Fruit fly (Drosophila melanogaster) whole organism, embryonic: ENCODE data around the gene AP-2mu.
A peak's percentile ranks its signal among the peaks of the same experiment; 100 is the strongest.

ENCODE experiments used
- Blimp-1 ChIP-seq: fragments of 200-800 bp; sonication (Bioruptor generic); optimal IDR thresholded peaks from 3 replicates; lab custom pipeline; 2018; ENCODE audit warnings: missing biosample characterization, missing genetic modification characterization, mild to moderate bottlenecking, moderate library complexity, missing genetic modification reagents
- CG10147 ChIP-seq: fragments of 200-800 bp; sonication (Bioruptor generic); optimal IDR thresholded peaks from 2 replicates; lab custom pipeline; 2019; ENCODE audit warnings: missing biosample characterization, mild to moderate bottlenecking, missing genetic modification characterization, moderate library complexity
- CG10366 ChIP-seq: fragments of 200-800 bp; sonication (Bioruptor generic); IDR thresholded peaks from 2 replicates; pipeline ENCODE4 v1.3.6; 2022; ENCODE audit warnings: missing biosample characterization, missing genetic modification characterization
- CG10959 ChIP-seq: fragments of 200-800 bp; sonication (Bioruptor generic); IDR thresholded peaks from 2 replicates; pipeline ENCODE4 v1.3.6; 2022; ENCODE audit warnings: missing biosample characterization, missing genetic modification characterization
- CG11695 ChIP-seq: fragments of 200-800 bp; sonication (Bioruptor generic); IDR thresholded peaks from 3 replicates; pipeline ENCODE4 v1.3.6; 2022; ENCODE audit warnings: missing biosample characterization, missing genetic modification characterization
- CG1233 ChIP-seq: fragments of 200-800 bp; sonication (Bioruptor generic); optimal IDR thresholded peaks from 4 replicates; lab custom pipeline; 2018; ENCODE audit warnings: missing biosample characterization, mild to moderate bottlenecking, missing genetic modification characterization
- CG14441 ChIP-seq: fragments of 200-800 bp; sonication (Bioruptor generic); IDR thresholded peaks from 2 replicates; pipeline ENCODE4 v1.3.6; 2022; ENCODE audit warnings: missing biosample characterization, missing genetic modification characterization
- CG14667 ChIP-seq: fragments of 200-800 bp; sonication (Bioruptor generic); IDR thresholded peaks from 2 replicates; pipeline ENCODE4 v1.3.6; 2022; ENCODE audit warnings: missing biosample characterization, missing genetic modification characterization
- CG14710 ChIP-seq: fragments of 200-800 bp; sonication (Bioruptor generic); optimal IDR thresholded peaks from 3 replicates; lab custom pipeline; 2019; ENCODE audit warnings: missing biosample characterization, mild to moderate bottlenecking, missing genetic modification characterization, moderate library complexity
- CG15514 ChIP-seq: fragments of 200-800 bp; sonication (Bioruptor generic); optimal IDR thresholded peaks from 3 replicates; lab custom pipeline; 2017; ENCODE audit warnings: missing biosample characterization, missing genetic modification characterization, mild to moderate bottlenecking, moderate library complexity, missing genetic modification reagents
- CG18262 ChIP-seq: fragments of 200-800 bp; optimal IDR thresholded peaks from 3 replicates; lab custom pipeline; 2019; ENCODE audit warnings: missing biosample characterization, mild to moderate bottlenecking, missing genetic modification characterization, moderate library complexity
- CG31441 ChIP-seq: fragments of 200-800 bp; sonication (Bioruptor generic); IDR thresholded peaks from 2 replicates; pipeline ENCODE4 v1.3.6; 2022; ENCODE audit warnings: missing biosample characterization, missing genetic modification characterization
- CG3163 ChIP-seq: fragments of 200-800 bp; sonication (Bioruptor generic); optimal IDR thresholded peaks from 3 replicates; lab custom pipeline; 2016; ENCODE audit warnings: missing biosample characterization, missing genetic modification characterization
- CG33557 ChIP-seq: fragments of 200-800 bp; sonication (Bioruptor generic); optimal IDR thresholded peaks from 2 replicates; lab custom pipeline; 2019; ENCODE audit warnings: missing biosample characterization, mild to moderate bottlenecking, missing genetic modification characterization, moderate library complexity
- CG3407 ChIP-seq: fragments of 200-800 bp; sonication (Bioruptor generic); optimal IDR thresholded peaks from 2 replicates; lab custom pipeline; 2018; ENCODE audit warnings: missing biosample characterization, mild to moderate bottlenecking, missing genetic modification characterization
- CG3726 ChIP-seq: fragments of 200-800 bp; sonication (Bioruptor generic); IDR thresholded peaks from 3 replicates; pipeline ENCODE4, ENCODE4 v1.3.6; 2022; ENCODE audit warnings: missing biosample characterization, missing genetic modification characterization
- CG4424 ChIP-seq: fragments of 200-800 bp; sonication (Bioruptor generic); optimal IDR thresholded peaks from 3 replicates; lab custom pipeline; 2016; ENCODE audit warnings: missing biosample characterization, missing genetic modification characterization
- CG5180 ChIP-seq: fragments of 200-800 bp; sonication (Bioruptor generic); optimal IDR thresholded peaks from 3 replicates; lab custom pipeline; 2017; ENCODE audit warnings: missing biosample characterization, missing genetic modification characterization, mild to moderate bottlenecking, moderate library complexity, missing genetic modification reagents
- CG6175 ChIP-seq: fragments of 200-800 bp; sonication (Bioruptor generic); IDR thresholded peaks from 3 replicates; pipeline ENCODE4 v1.3.6; 2022; ENCODE audit warnings: missing biosample characterization, missing genetic modification characterization
- CG6765 ChIP-seq: fragments of 200-800 bp; sonication (Bioruptor generic); optimal IDR thresholded peaks from 3 replicates; lab custom pipeline; 2017; ENCODE audit warnings: missing biosample characterization, mild to moderate bottlenecking, missing genetic modification characterization
- CG7839 ChIP-seq: fragments of 200-800 bp; sonication (Bioruptor generic); optimal IDR thresholded peaks from 3 replicates; lab custom pipeline; 2018; ENCODE audit warnings: missing biosample characterization, mild to moderate bottlenecking, missing genetic modification characterization, moderate library complexity
- CG9817 ChIP-seq: fragments of 200-800 bp; sonication (Bioruptor generic); optimal IDR thresholded peaks from 2 replicates; lab custom pipeline; 2018; ENCODE audit warnings: missing biosample characterization, mild to moderate bottlenecking, missing genetic modification characterization, moderate library complexity
- Dip2 ChIP-seq: fragments of 200-800 bp; sonication (Bioruptor generic); IDR thresholded peaks from 2 replicates; pipeline ENCODE4 v1.3.6; 2022; ENCODE audit warnings: missing biosample characterization, missing genetic modification characterization
- Dip3 ChIP-seq: fragments of 200-800 bp; sonication (Bioruptor generic); optimal IDR thresholded peaks from 3 replicates; lab custom pipeline; 2016; ENCODE audit warnings: missing biosample characterization, missing genetic modification characterization
- Fer2 ChIP-seq: fragments of 200-800 bp; sonication (Bioruptor generic); optimal IDR thresholded peaks from 2 replicates; lab custom pipeline; 2018; ENCODE audit warnings: missing biosample characterization, mild to moderate bottlenecking, missing genetic modification characterization, moderate library complexity
- HHEX ChIP-seq: fragments of 200-800 bp; sonication (Bioruptor generic); optimal IDR thresholded peaks from 3 replicates; lab custom pipeline; 2017; ENCODE audit warnings: missing biosample characterization, mild to moderate bottlenecking, missing genetic modification characterization, missing genetic modification reagents
- Hey ChIP-seq: fragments of 200-800 bp; sonication (Bioruptor generic); optimal IDR thresholded peaks from 3 replicates; lab custom pipeline; 2018; ENCODE audit warnings: missing biosample characterization, mild to moderate bottlenecking, missing genetic modification characterization
- MESR4 ChIP-seq: fragments of 200-800 bp; sonication (Bioruptor generic); optimal IDR thresholded peaks from 2 replicates; lab custom pipeline; 2018; ENCODE audit warnings: missing biosample characterization, mild to moderate bottlenecking, missing genetic modification characterization, moderate library complexity
- Trl ChIP-seq, 3 experiments: fragments of >200 bp in 2 of 3; fragments of 200-800 bp in 1 of 3; sonication (Bioruptor generic) in 1 of 3; optimal IDR thresholded peaks; 2 replicates in 1 of 3; 3 replicates in 2 of 3; lab custom pipeline; 2016 to 2017; ENCODE audit warnings: missing biosample characterization in 1 of 3, missing genetic modification characterization in 1 of 3
- Xbp1 ChIP-seq: fragments of 200-800 bp; sonication (Bioruptor generic); optimal IDR thresholded peaks from 3 replicates; lab custom pipeline; 2016; ENCODE audit warnings: missing biosample characterization, mild to moderate bottlenecking, missing genetic modification characterization
- ac ChIP-seq: fragments of 200-800 bp; sonication (Bioruptor generic); optimal IDR thresholded peaks from 3 replicates; lab custom pipeline; 2017; ENCODE audit warnings: missing biosample characterization, mild to moderate bottlenecking, missing genetic modification characterization
- ap ChIP-seq: fragments of 200-800 bp; sonication (Bioruptor generic); IDR thresholded peaks from 2 replicates; pipeline ENCODE4 v1.3.6; 2022; ENCODE audit warnings: missing biosample characterization, missing genetic modification characterization
- btn ChIP-seq: fragments of 200-800 bp; sonication (Bioruptor generic); optimal IDR thresholded peaks from 2 replicates; lab custom pipeline; 2016; ENCODE audit warnings: missing biosample characterization, missing genetic modification characterization
- danr ChIP-seq: fragments of 200-800 bp; sonication (Bioruptor generic); IDR thresholded peaks from 2 replicates; pipeline ENCODE4 v1.3.6; 2022; ENCODE audit warnings: missing biosample characterization, missing genetic modification characterization
- fd102C ChIP-seq: fragments of 200-800 bp; sonication (Bioruptor generic); optimal IDR thresholded peaks from 2 replicates; lab custom pipeline; 2018; ENCODE audit warnings: missing biosample characterization, mild to moderate bottlenecking, missing genetic modification characterization, moderate library complexity
- hbn ChIP-seq: fragments of 200-800 bp; sonication (Bioruptor generic); IDR thresholded peaks from 2 replicates; pipeline ENCODE4 v1.3.6; 2022; ENCODE audit warnings: missing biosample characterization, missing genetic modification characterization; ENCODE audit not compliant: partially characterized antibody
- hkb ChIP-seq, 2 experiments: fragments of 200-800 bp in 1 of 2; fragments of >200 bp in 1 of 2; sonication (Bioruptor generic) in 1 of 2; IDR thresholded peaks in 1 of 2; optimal IDR thresholded peaks in 1 of 2; 2 replicates each; pipeline versions ENCODE4 v1.3.6 to Lab custom; 2017 to 2022; ENCODE audit warnings: missing biosample characterization in 1 of 2, missing genetic modification characterization in 1 of 2
- jing ChIP-seq: fragments of 200-800 bp; sonication (Bioruptor generic); optimal IDR thresholded peaks from 2 replicates; lab custom pipeline; 2018; ENCODE audit warnings: missing biosample characterization, mild to moderate bottlenecking, missing genetic modification characterization
- lbe ChIP-seq: fragments of 200-800 bp; sonication (Bioruptor generic); optimal IDR thresholded peaks from 2 replicates; lab custom pipeline; 2016; ENCODE audit warnings: missing biosample characterization, mild to moderate bottlenecking, missing genetic modification characterization
- otp ChIP-seq: fragments of 200-800 bp; sonication (Bioruptor generic); IDR thresholded peaks from 3 replicates; pipeline ENCODE4, ENCODE4 v1.3.6; 2022; ENCODE audit warnings: missing biosample characterization, missing genetic modification characterization
- pros ChIP-seq: fragments of 200-800 bp; sonication (Bioruptor generic); optimal IDR thresholded peaks from 3 replicates; lab custom pipeline; 2019; ENCODE audit warnings: missing biosample characterization, mild to moderate bottlenecking, missing genetic modification characterization, moderate library complexity
- pum ChIP-seq: fragments of 200-800 bp; sonication (Bioruptor generic); optimal IDR thresholded peaks from 2 replicates; lab custom pipeline; 2016; ENCODE audit warnings: missing biosample characterization, missing genetic modification characterization
- sima ChIP-seq: fragments of 200-800 bp; sonication (Bioruptor generic); optimal IDR thresholded peaks from 2 replicates; lab custom pipeline; 2016; ENCODE audit warnings: missing biosample characterization, missing genetic modification characterization
- sug ChIP-seq: fragments of 200-800 bp; optimal IDR thresholded peaks from 2 replicates; lab custom pipeline; 2019; ENCODE audit warnings: missing biosample characterization, mild to moderate bottlenecking, missing genetic modification characterization, moderate library complexity
- unc-4 ChIP-seq: fragments of 200-800 bp; sonication (Bioruptor generic); IDR thresholded peaks from 2 replicates; pipeline ENCODE4 v1.3.6; 2022; ENCODE audit warnings: missing biosample characterization, missing genetic modification characterization; ENCODE audit not compliant: partially characterized antibody
- unpg ChIP-seq: fragments of 200-800 bp; sonication (Bioruptor generic); optimal IDR thresholded peaks from 3 replicates; lab custom pipeline; 2018; ENCODE audit warnings: missing biosample characterization, mild to moderate bottlenecking, missing genetic modification characterization, moderate library complexity
- z ChIP-seq: fragments of 200-800 bp; sonication (Bioruptor generic); IDR thresholded peaks from 3 replicates; pipeline ENCODE4 v1.3.6; 2022; ENCODE audit warnings: missing biosample characterization, missing genetic modification characterization
- zf30C ChIP-seq: fragments of 200-800 bp; sonication (Bioruptor generic); optimal IDR thresholded peaks from 3 replicates; lab custom pipeline; 2018; ENCODE audit warnings: missing biosample characterization, mild to moderate bottlenecking, missing genetic modification characterization

Gene AP-2mu

DNA sequence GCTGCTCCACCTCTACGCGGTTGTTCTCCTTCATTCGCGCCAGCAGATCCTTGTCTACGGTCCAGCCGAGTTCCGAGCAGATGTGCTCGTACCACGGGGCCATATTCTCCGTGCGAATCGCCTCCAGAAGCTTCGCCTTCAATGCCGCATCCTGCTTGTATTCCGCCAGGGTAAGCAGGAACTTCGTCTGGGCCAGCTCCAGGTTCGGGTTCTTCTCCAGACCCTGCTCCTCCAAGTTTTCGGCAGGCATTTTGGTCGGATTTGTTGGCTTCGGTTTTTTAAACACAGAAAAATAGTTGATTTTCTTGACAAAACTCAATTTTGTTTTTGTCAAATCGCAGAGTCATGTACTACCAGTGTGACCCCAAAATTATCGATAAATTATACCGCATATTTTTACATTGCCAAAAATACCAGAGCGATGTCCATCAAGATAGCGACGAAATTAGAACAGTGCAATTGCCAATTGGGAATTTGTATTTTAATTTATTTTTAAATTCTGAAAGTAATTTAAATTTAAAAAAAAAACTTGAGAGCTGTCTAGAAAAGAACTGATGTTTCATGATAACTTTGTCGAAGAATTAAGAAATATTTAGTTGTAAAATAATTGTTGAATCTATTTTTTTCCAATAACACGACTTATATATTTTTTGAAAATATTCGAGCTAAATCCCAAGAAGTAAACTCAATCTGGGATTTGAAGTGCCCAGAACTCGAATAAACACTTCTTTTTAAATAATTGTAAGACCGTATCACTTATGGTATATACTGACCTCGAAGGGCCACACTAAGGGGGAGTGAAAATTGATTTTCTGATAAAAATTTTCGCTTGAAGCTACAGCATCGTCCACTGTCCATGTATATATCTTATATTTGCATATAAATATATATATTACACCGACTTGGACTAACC, at the start of gene AP-2mu, which contains the start of gene Rpn7 (continued):
- TF ChIP-seq Hey (tag; lab: Kevin White, UChicago): no peak
- no peak for TF ChIP-seq unpg (GFP tag; lab: Kevin White, UChicago)
- no peak for TF ChIP-seq CG14667
- no peak for TF ChIP-seq danr (GFP tag; lab: Robert Waterston, UW)
- TF ChIP-seq Dip2: no peak
- TF ChIP-seq CG10959 (GFP tag; lab: Robert Waterston, UW): no peak
- no peak for TF ChIP-seq CG14441 (GFP tag; lab: Robert Waterston, UW)
- no peak for TF ChIP-seq CG6765
- no peak for TF ChIP-seq otp (GFP tag; lab: Robert Waterston, UW)
- no peak for TF ChIP-seq btn (GFP tag; lab: Kevin White, UChicago)
- no peak for TF ChIP-seq CG9817
- TF ChIP-seq z (GFP tag; lab: Robert Waterston, UW): no peak
- TF ChIP-seq CG6175 (GFP tag; lab: Robert Waterston, UW): no peak
- no peak for TF ChIP-seq CG11695 (GFP tag; lab: Robert Waterston, UW)
- no peak for TF ChIP-seq CG3407 (GFP tag; lab: Kevin White, UChicago)
- TF ChIP-seq pum (GFP tag; lab: Kevin White, UChicago): no peak
- no peak for TF ChIP-seq unc-4 (GFP tag; lab: Robert Waterston, UW)
- no peak for TF ChIP-seq HHEX
- TF ChIP-seq jing (GFP tag; lab: Kevin White, UChicago): no peak
- no peak for TF ChIP-seq Trl (optimal IDR thresholded peaks at IDR 0.05; lab: Kevin White, UChicago)
- no peak for TF ChIP-seq Trl (GFP tag; optimal IDR thresholded peaks at IDR 0.05; lab: Kevin White, UChicago)
- peak; percentile 99 for TF ChIP-seq CG14710 (tag; lab: Kevin White, UChicago)
- TF ChIP-seq MESR4: peak; percentile 57
- TF ChIP-seq CG31441 (GFP tag; lab: Robert Waterston, UW): peak; percentile 52; the same call in 1 of the 2 replicates
- no peak for TF ChIP-seq CG5180
- TF ChIP-seq lbe (GFP tag; lab: Kevin White, UChicago): no peak
- TF ChIP-seq Xbp1 (GFP tag; lab: Kevin White, UChicago): peak; percentile 30
- TF ChIP-seq sima (GFP tag; lab: Kevin White, UChicago): no peak
- no peak for TF ChIP-seq CG15514 (GFP tag; lab: Kevin White, UChicago)
- peak; percentile 3 for TF ChIP-seq CG18262 (tag; lab: Kevin White, UChicago)
- TF ChIP-seq pros: no peak
- TF ChIP-seq sug (tag; lab: Kevin White, UChicago): peak; percentile 18
- TF ChIP-seq hkb (optimal IDR thresholded peaks at IDR 0.05; lab: Kevin White, UChicago): no peak
- TF ChIP-seq hkb (GFP tag; IDR thresholded peaks at IDR 0.05; lab: Robert Waterston, UW): no peak
- TF ChIP-seq hbn: no peak
- no peak for TF ChIP-seq CG10147
- peak; percentile 27 for TF ChIP-seq CG4424
- TF ChIP-seq CG7839 (tag; lab: Kevin White, UChicago): peak; percentile 28
- no peak for TF ChIP-seq Dip3 (GFP tag; lab: Kevin White, UChicago)
- no peak for TF ChIP-seq Fer2
- no peak for TF ChIP-seq Blimp-1 (GFP tag; lab: Kevin White, UChicago)
- no peak for TF ChIP-seq fd102C (GFP tag; lab: Kevin White, UChicago)
- TF ChIP-seq CG33557 (GFP tag; lab: Kevin White, UChicago): no peak
- TF ChIP-seq CG1233 (GFP tag; lab: Kevin White, UChicago): no peak
- no peak for TF ChIP-seq ac (GFP tag; lab: Kevin White, UChicago)
- no peak for TF ChIP-seq CG10366 (GFP tag; lab: Robert Waterston, UW)
- TF ChIP-seq zf30C (GFP tag; lab: Kevin White, UChicago): no peak
- TF ChIP-seq ap: no peak
- TF ChIP-seq CG3163 (GFP tag; lab: Kevin White, UChicago): no peak
- no peak for TF ChIP-seq CG3726 (GFP tag; lab: Robert Waterston, UW)
